Fruit fly (Drosophila melanogaster): Measurements from ENCODE around the gene Gnpnat.

dm6 chr3R:29749304-29750066 lies 11.4 kb downstream of the Gnpnat start:
- TF ChIP-seq CTCF (optimal IDR thresholded peaks at IDR 0.05) (no peak), CG8478 (optimal IDR thresholded peaks at IDR 0.05) (peak; percentile 35)
